Worm (Caenorhabditis elegans): Measurements from ENCODE around the gene sor-3.

Gene sor-3

ce11 chrX:402951-403350, 49.5 kb downstream of the sor-3 start:
- TF ChIP-seq pha-4 (tag; optimal IDR thresholded peaks at IDR 0.05) (no peak), sdc-2 (tag; optimal IDR thresholded peaks at IDR 0.05) (peak; percentile 91), che-1 (tag; optimal IDR thresholded peaks at IDR 0.05) (no peak), ceh-48 (tag; optimal IDR thresholded peaks at IDR 0.05) (no peak), tbx-7 (tag; optimal IDR thresholded peaks at IDR 0.05) (no peak)

- TF ChIP-seq ets-4 (tag; optimal IDR thresholded peaks at IDR 0.05) (no peak), zip-5 (tag; optimal IDR thresholded peaks at IDR 0.05) (no peak), sox-2 (GFP tag; IDR thresholded peaks at IDR 0.05) (no peak), ceh-14 (tag; optimal IDR thresholded peaks at IDR 0.05) (no peak), C08G9.2 (tag; optimal IDR thresholded peaks at IDR 0.05) (no peak), ceh-31 (tag; optimal IDR thresholded peaks at IDR 0.05) (no peak), ceh-19 (GFP tag; optimal IDR thresholded peaks at IDR 0.05) (no peak), hlh-15 (tag; optimal IDR thresholded peaks at IDR 0.05) (no peak), che-1 (tag; optimal IDR thresholded peaks at IDR 0.05) (no peak), lim-6 (tag; optimal IDR thresholded peaks at IDR 0.05) (no peak), tbx-2 (tag; optimal IDR thresholded peaks at IDR 0.05) (no peak), nhr-232 (tag; optimal IDR thresholded peaks at IDR 0.05) (no peak), pag-3 (tag; optimal IDR thresholded peaks at IDR 0.05; ENCODE audit: borderline replicate concordance) (no peak), nhr-11 (tag; optimal IDR thresholded peaks at IDR 0.05) (no peak), dve-1 (tag; optimal IDR thresholded peaks at IDR 0.05) (no peak), Y22D7AL.16 (tag; optimal IDR thresholded peaks at IDR 0.05) (no peak), K02D7.2 (tag; optimal IDR thresholded peaks at IDR 0.05) (no peak), C38D4.7 (GFP tag; optimal IDR thresholded peaks at IDR 0.05) (no peak), pat-9 (tag; optimal IDR thresholded peaks at IDR 0.05) (no peak), T23F11.4 (GFP tag; optimal IDR thresholded peaks at IDR 0.05) (no peak)
These were observed 51.2 kb downstream of the sor-3 start, which contains the start of gene R04A9.1 for ce11 chrX:404597-404996. Gene R04A9.1, plus strand, starts transcription at chrX:404897.

Measured in whole organism, late embryonic.